Fruit fly (Drosophila melanogaster): ENCODE data around the gene Flacc.

The Flacc gene

DNA sequence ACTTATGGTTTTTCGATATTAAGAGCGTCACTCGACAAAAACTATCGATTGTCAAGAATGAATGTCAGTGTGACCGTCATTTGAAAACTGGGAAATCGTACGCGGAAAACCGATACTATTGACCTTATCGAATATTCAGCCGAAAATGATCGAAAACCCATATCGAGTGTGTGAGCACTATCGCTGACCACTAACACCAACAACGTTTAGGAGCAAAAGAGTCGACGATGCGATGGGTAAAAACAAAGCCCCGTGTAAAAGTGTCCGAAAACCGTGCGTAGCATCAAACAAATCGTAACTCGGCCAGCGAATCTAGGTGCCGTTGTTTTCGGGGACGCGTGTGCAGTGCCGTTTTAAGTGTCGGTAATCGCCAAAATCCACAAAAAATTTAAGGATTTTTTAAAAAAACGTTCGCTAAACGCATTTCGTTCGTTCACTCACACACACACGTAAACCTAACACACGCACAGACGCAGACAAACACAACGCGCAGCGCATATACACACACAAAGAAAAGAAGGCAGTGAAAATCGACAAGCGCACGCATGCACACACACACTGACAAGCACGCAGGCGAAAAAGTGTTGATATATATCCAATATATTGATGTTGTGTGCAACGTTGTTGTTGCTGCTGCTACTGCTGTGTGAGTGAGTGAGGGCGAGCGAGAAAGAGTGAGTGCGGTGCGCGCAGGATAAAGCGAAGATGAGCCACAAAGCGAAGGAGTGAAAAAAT is 29.5 kb downstream of the Flacc start, which contains the start of the genes CG7326 and Dora (continued):
- TF ChIP-seq peb (GFP tag; IDR thresholded peaks at IDR 0.05) (no peak), CG31388 (GFP tag; optimal IDR thresholded peaks at IDR 0.05) (no peak), crol (GFP tag; IDR thresholded peaks at IDR 0.05) (no peak), ewg (GFP tag; optimal IDR thresholded peaks at IDR 0.05) (peak; percentile 73), ab (GFP tag; optimal IDR thresholded peaks at IDR 0.05) (no peak), B-H2 (GFP tag; optimal IDR thresholded peaks at IDR 0.05) (peak; percentile 32), CG8089 (GFP tag; optimal IDR thresholded peaks at IDR 0.05) (no peak), ci (GFP tag; IDR thresholded peaks at IDR 0.05) (peak; percentile 54; the same call in 2 of the 3 replicates), CG12071 (GFP tag; optimal IDR thresholded peaks at IDR 0.05) (no peak), bbx (GFP tag; IDR thresholded peaks at IDR 0.05; ENCODE audit: partially characterized antibody) (peak; percentile 93), CG32767 (GFP tag; IDR thresholded peaks at IDR 0.05) (no peak), amos (GFP tag; IDR thresholded peaks at IDR 0.05; ENCODE audit: partially characterized antibody) (peak; percentile 93), Trl (optimal IDR thresholded peaks at IDR 0.05) (no peak), Trl (GFP tag; optimal IDR thresholded peaks at IDR 0.05) (no peak), CoRest (tag; optimal IDR thresholded peaks at IDR 0.05) (no peak), TFAM (GFP tag; optimal IDR thresholded peaks at IDR 0.05) (no peak), zfh1 (GFP tag; IDR thresholded peaks at IDR 0.05) (no peak), pum (GFP tag; optimal IDR thresholded peaks at IDR 0.05) (no peak), sob (GFP tag; IDR thresholded peaks at IDR 0.05) (peak; percentile 26; the same call in 1 of the 2 replicates), CG14667 (GFP tag; IDR thresholded peaks at IDR 0.05) (no peak), CG1602 (GFP tag; optimal IDR thresholded peaks at IDR 0.05) (no peak), D19A (tag; optimal IDR thresholded peaks at IDR 0.05) (no peak), bigmax (GFP tag; optimal IDR thresholded peaks at IDR 0.05) (no peak), Six4 (GFP tag; optimal IDR thresholded peaks at IDR 0.05) (no peak), Dip2 (GFP tag; IDR thresholded peaks at IDR 0.05) (no peak), CG9609 (GFP tag; optimal IDR thresholded peaks at IDR 0.05) (no peak), ems (GFP tag; optimal IDR thresholded peaks at IDR 0.05) (no peak), Doc3 (GFP tag; IDR thresholded peaks at IDR 0.05; ENCODE audit: partially characterized antibody) (peak; percentile 75), Fer1 (GFP tag; optimal IDR thresholded peaks at IDR 0.05) (peak; percentile 29), Med (GFP tag) (peak; percentile 64), CG7745 (tag; optimal IDR thresholded peaks at IDR 0.05) (no peak), seq (GFP tag; IDR thresholded peaks at IDR 0.05) (no peak), dm (GFP tag; optimal IDR thresholded peaks at IDR 0.05) (peak; percentile 7), knrl (GFP tag; IDR thresholded peaks at IDR 0.05; ENCODE audit: partially characterized antibody) (peak; percentile 86), CG15269 (tag; optimal IDR thresholded peaks at IDR 0.05) (no peak), B-H1 (GFP tag; IDR thresholded peaks at IDR 0.05) (no peak), aop (GFP tag; IDR thresholded peaks at IDR 0.05) (no peak), al (GFP tag; IDR thresholded peaks at IDR 0.05) (no peak), CG7928 (GFP tag; optimal IDR thresholded peaks at IDR 0.05) (no peak), CG15011 (GFP tag; optimal IDR thresholded peaks at IDR 0.05) (no peak), chinmo (GFP tag; IDR thresholded peaks at IDR 0.05; ENCODE audit: partially characterized antibody) (peak; percentile 96), row (GFP tag; IDR thresholded peaks at IDR 0.05) (peak; percentile 54), salm (tag; optimal IDR thresholded peaks at IDR 0.05) (no peak), Dad (GFP tag; optimal IDR thresholded peaks at IDR 0.05) (no peak), Elba2 (GFP tag; optimal IDR thresholded peaks at IDR 0.05) (no peak), CG18599 (GFP tag; optimal IDR thresholded peaks at IDR 0.05) (no peak), CG9215 (GFP tag; IDR thresholded peaks at IDR 0.05) (no peak), Dip3 (GFP tag; optimal IDR thresholded peaks at IDR 0.05) (no peak), psq (GFP tag; optimal IDR thresholded peaks at IDR 0.05) (peak; percentile 29), Sox102F (GFP tag; optimal IDR thresholded peaks at IDR 0.05) (no peak), CG15601 (tag; optimal IDR thresholded peaks at IDR 0.05) (peak; percentile 1)
